Worm (Caenorhabditis elegans) whole organism, L1 larva: ENCODE results near the gene F22E5.21.
A peak's percentile ranks its signal among the peaks of the same experiment; 100 is the strongest.
"Not testable (repeated sequence)": the region's sequence is repeated elsewhere in the genome, so short reads cannot be mapped to it uniquely, and the experiment has no call there.

Experiments used
- alr-1 ChIP-seq: fragments of 200-800 bp; sonication (Bioruptor generic); optimal IDR thresholded peaks from 2 replicates; lab custom pipeline; 2018; ENCODE audit warnings: borderline replicate concordance, mild to moderate bottlenecking, missing genetic modification characterization, missing compliant biosample characterization
- ceh-88 ChIP-seq: fragments of 200-800 bp; sonication (Bioruptor generic); IDR thresholded peaks from 2 replicates; pipeline ENCODE4 v1.3.6; 2022; ENCODE audit warnings: missing genetic modification characterization, missing compliant biosample characterization
- dsc-1 ChIP-seq: sonication (generic microtip); optimal IDR thresholded peaks from 2 replicates; lab custom pipeline; 2016; ENCODE audit warnings: mild to moderate bottlenecking, missing genetic modification characterization, missing compliant biosample characterization
- efl-1 ChIP-seq, 4 experiments: fragments of 150-350 bp; optimal IDR thresholded peaks in 3 of 4; peaks in 1 of 4; 1 replicate in 1 of 4; 2 replicates in 3 of 4; lab custom pipeline; 2014; ENCODE audit warnings: missing biosample characterization in 2 of 4, missing genetic modification characterization in 2 of 4, missing genetic modification reagents in 2 of 4
- egl-13 ChIP-seq: sonication (generic microtip); optimal IDR thresholded peaks from 2 replicates; lab custom pipeline; 2016; ENCODE audit warnings: missing genotype, missing genetic modification reagents, missing genetic modification characterization, missing compliant biosample characterization
- egl-27 ChIP-seq, 2 experiments: fragments of 150-350 bp in 1 of 2; sonication (generic microtip); optimal IDR thresholded peaks; 3 replicates each; lab custom pipeline; 2017 to 2018; ENCODE audit warnings: missing biosample characterization in 2 of 2, missing genetic modification characterization in 2 of 2, missing genetic modification reagents in 2 of 2
- elt-2 ChIP-seq: sonication (generic microtip); optimal IDR thresholded peaks from 2 replicates; lab custom pipeline; 2016; ENCODE audit warnings: missing genetic modification characterization, mild to moderate bottlenecking, inconsistent platforms, missing compliant biosample characterization, missing genetic modification reagents
- fos-1 ChIP-seq: fragments of 150-350 bp; optimal IDR thresholded peaks from 2 replicates; lab custom pipeline; 2014; ENCODE audit warnings: missing biosample characterization, missing genetic modification characterization
- irx-1 ChIP-seq: sonication (generic microtip); optimal IDR thresholded peaks from 2 replicates; lab custom pipeline; 2016; ENCODE audit warnings: missing genetic modification characterization, missing compliant biosample characterization
- isw-1 ChIP-seq: fragments of 200-800 bp; sonication (Bioruptor generic); IDR thresholded peaks from 2 replicates; pipeline ENCODE4 v1.3.6; 2022; ENCODE audit warnings: missing genetic modification characterization, missing compliant biosample characterization
- jun-1 ChIP-seq: fragments of 150-350 bp; optimal IDR thresholded peaks from 2 replicates; lab custom pipeline; 2014; ENCODE audit warnings: missing biosample characterization, missing genetic modification reagents, missing genetic modification characterization
- lin-15B ChIP-seq: fragments of 150-350 bp; sonication (generic microtip); optimal IDR thresholded peaks from 3 replicates; lab custom pipeline; 2014; ENCODE audit warnings: missing biosample characterization, missing genetic modification characterization
- lin-35 ChIP-seq, 2 experiments: fragments of 150-350 bp; optimal IDR thresholded peaks; 2 replicates each; lab custom pipeline; 2014; ENCODE audit warnings: missing biosample characterization in 2 of 2, missing genetic modification characterization in 2 of 2, missing genetic modification reagents in 2 of 2
- lir-3 ChIP-seq: sonication (generic microtip); optimal IDR thresholded peaks from 2 replicates; lab custom pipeline; 2016; ENCODE audit warnings: mild to moderate bottlenecking, missing genetic modification characterization, moderate library complexity, missing compliant biosample characterization; ENCODE audit not compliant: poor library complexity
- mab-9 ChIP-seq: fragments of 200-800 bp; sonication (Bioruptor generic); IDR thresholded peaks from 2 replicates; pipeline ENCODE4 v1.3.6; 2022; ENCODE audit warnings: missing genetic modification reagents, missing genetic modification characterization, missing compliant biosample characterization
- mdl-1 ChIP-seq, 2 experiments: fragments of 150-350 bp; optimal IDR thresholded peaks; 2 replicates each; lab custom pipeline; 2014 to 2017; ENCODE audit warnings: missing biosample characterization in 2 of 2, missing genetic modification characterization in 2 of 2, inconsistent platforms in 1 of 2
- nhr-20 ChIP-seq: sonication (generic microtip); optimal IDR thresholded peaks from 2 replicates; lab custom pipeline; 2016; ENCODE audit warnings: mild to moderate bottlenecking, missing genetic modification characterization, missing compliant biosample characterization
- nhr-77 ChIP-seq: fragments of 150-350 bp; optimal IDR thresholded peaks from 2 replicates; lab custom pipeline; 2014; ENCODE audit warnings: missing biosample characterization, missing genetic modification characterization
- pag-3 ChIP-seq: sonication (generic microtip); optimal IDR thresholded peaks from 2 replicates; lab custom pipeline; 2017; ENCODE audit warnings: missing genetic modification characterization, mild to moderate bottlenecking, missing compliant biosample characterization, antibody characterized with exemption, borderline replicate concordance; ENCODE audit not compliant: insufficient read depth
- skn-1 ChIP-seq: fragments of 150-350 bp; optimal IDR thresholded peaks from 2 replicates; lab custom pipeline; 2014; ENCODE audit warnings: missing biosample characterization, missing genetic modification characterization
- snu-23 ChIP-seq: sonication (generic microtip); optimal IDR thresholded peaks from 2 replicates; lab custom pipeline; 2016; ENCODE audit warnings: missing genetic modification characterization, missing compliant biosample characterization
- sox-4 ChIP-seq: sonication (generic microtip); optimal IDR thresholded peaks from 2 replicates; lab custom pipeline; 2016; ENCODE audit warnings: missing genetic modification characterization, missing compliant biosample characterization
- sptf-1 ChIP-seq: fragments of 150-350 bp; optimal IDR thresholded peaks from 2 replicates; lab custom pipeline; 2014; ENCODE audit warnings: missing biosample characterization, missing genetic modification characterization
- swsn-7 ChIP-seq: sonication (generic microtip); optimal IDR thresholded peaks from 2 replicates; lab custom pipeline; 2016; ENCODE audit warnings: missing genetic modification characterization, missing compliant biosample characterization
- ztf-11 ChIP-seq, 2 experiments: sonication (generic microtip); optimal IDR thresholded peaks; 2 replicates each; lab custom pipeline; 2016 to 2017; ENCODE audit warnings: missing genetic modification characterization in 2 of 2, missing biosample characterization in 1 of 2, missing compliant biosample characterization in 1 of 2

The F22E5.21 gene

ce11 chrII:2600176-2600575 is 37.1 kb downstream of the F22E5.21 start, which contains the start of gene F33H12.1:
TSS of gene F33H12.1 (plus strand) at chrII:2600476.
- not testable (repeated sequence) for TF ChIP-seq sox-4 (tag; lab: Kevin White, UChicago); dsc-1 (tag; lab: Kevin White, UChicago); egl-27 (tag; optimal IDR thresholded peaks at IDR 0.05; lab: Kevin White, UChicago)

DNA sequence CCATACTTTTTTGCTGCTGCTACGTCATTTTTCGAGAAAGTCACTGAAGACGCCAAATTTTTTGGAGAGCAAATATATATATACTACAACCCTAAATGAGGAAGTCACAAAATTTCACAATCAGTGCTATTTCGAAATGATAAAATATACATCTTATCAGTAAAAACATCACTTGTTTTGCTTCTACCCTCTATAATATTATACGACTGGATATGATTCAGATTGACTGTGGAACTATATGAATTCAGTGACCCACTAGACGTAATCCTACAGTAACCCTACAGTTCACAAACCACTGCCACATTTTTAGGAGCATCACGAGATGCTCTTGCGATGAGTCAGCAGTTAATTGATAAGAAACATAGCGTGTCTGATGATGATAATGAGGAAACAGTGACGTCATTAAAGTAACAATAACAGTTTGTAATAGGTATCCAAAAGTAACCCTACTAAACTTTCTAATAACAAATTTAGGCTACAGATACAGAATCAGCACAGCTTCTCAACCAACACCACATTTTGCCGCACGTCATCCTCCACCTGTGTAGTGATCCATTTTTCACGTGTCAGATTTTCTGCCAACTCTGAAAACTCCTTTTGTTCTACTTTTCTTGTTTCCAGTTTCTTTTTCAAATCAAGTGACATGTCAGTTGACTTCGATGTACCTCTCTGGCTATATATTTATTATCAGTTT is 50.3 kb downstream of the F22E5.21 start, which contains the start of the genes F33H12.7 and sri-39:
F33H12.7 (minus strand) TSS at position 51 of the 694 bp plus-strand sequence.
sri-39 (plus strand) TSS at position 644 of the 694 bp plus-strand sequence.
- no peak for TF ChIP-seq swsn-7 (tag; lab: Kevin White, UChicago)
- TF ChIP-seq snu-23 (GFP tag; lab: Kevin White, UChicago) = no peak
- no peak for TF ChIP-seq ceh-88
- TF ChIP-seq jun-1 (tag; lab: Kevin White, UChicago) = peak; percentile 52
- TF ChIP-seq alr-1 = no peak
- no peak for TF ChIP-seq sptf-1 (tag; lab: Kevin White, UChicago)
- no peak for TF ChIP-seq fos-1 (tag; lab: Kevin White, UChicago)
- TF ChIP-seq mab-9 (GFP tag; lab: Robert Waterston, UW) = no peak
- TF ChIP-seq nhr-77 (tag; lab: Kevin White, UChicago) = no peak
- no peak for TF ChIP-seq lin-15B (tag; lab: Kevin White, UChicago)
- peak in 1 of 2 experiments; percentile 12 for TF ChIP-seq lin-35 (GFP tag; optimal IDR thresholded peaks at IDR 0.05; lab: Kevin White, UChicago)
- TF ChIP-seq elt-2 = peak; percentile 96
- no peak for TF ChIP-seq efl-1 (optimal IDR thresholded peaks at IDR 0.05; lab: Kevin White, UChicago)
- peak in 1 of 2 experiments; percentile 74 for TF ChIP-seq efl-1 (GFP tag; optimal IDR thresholded peaks at IDR 0.05 in 1 of 2; lab: Kevin White, UChicago)
- TF ChIP-seq lir-3 (tag; lab: Kevin White, UChicago) = no peak
- TF ChIP-seq skn-1 (tag; lab: Kevin White, UChicago) = no peak
- no peak for TF ChIP-seq ztf-11 (tag; optimal IDR thresholded peaks at IDR 0.05; lab: Kevin White, UChicago)
- no peak for TF ChIP-seq egl-13 (tag; lab: Kevin White, UChicago)

- TF ChIP-seq mdl-1 (tag; optimal IDR thresholded peaks at IDR 0.05; lab: Kevin White, UChicago) (no peak), pag-3 (tag; lab: Kevin White, UChicago) (no peak), sox-4 (tag; lab: Kevin White, UChicago) (no peak), nhr-20 (tag; lab: Kevin White, UChicago) (no peak), isw-1 (GFP tag; lab: Robert Waterston, UW) (no peak), irx-1 (tag; lab: Kevin White, UChicago) (no peak)
- TF ChIP-seq, all 84 proteins: peak for 0
Measured at ce11 chrII:2585493-2585892, 51.8 kb downstream of the F22E5.21 start, which contains the start of gene sri-36. TSS of gene sri-36 (minus strand) at chrII:2585593.
